Worm (Caenorhabditis elegans): ENCODE data around the gene meg-2.

Gene meg-2

DNA sequence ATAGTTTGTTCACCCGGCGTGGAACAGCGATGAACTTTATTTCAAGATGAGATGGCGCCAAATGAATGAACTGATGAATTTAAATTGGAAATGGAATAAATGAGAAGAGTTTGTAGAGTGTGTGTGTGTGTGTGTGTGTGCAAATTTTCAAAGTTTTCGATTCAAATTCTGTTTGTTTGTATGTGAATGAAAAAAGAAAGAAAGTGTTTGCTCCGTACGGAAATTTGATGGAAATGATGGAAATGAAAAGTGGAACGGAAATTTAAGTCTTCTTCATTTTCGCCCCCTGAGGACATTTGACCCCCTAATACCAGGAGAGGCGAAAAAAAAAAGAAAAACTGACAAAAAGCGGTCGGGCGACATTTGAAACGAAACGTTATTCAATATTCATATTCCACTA lies 47.8 kb downstream of the meg-2 start:
- TF ChIP-seq ceh-24 (tag; optimal IDR thresholded peaks at IDR 0.05) (no peak), unc-55 (GFP tag; optimal IDR thresholded peaks at IDR 0.05) (no peak), ceh-48 (tag; optimal IDR thresholded peaks at IDR 0.05) (no peak), pat-9 (tag; optimal IDR thresholded peaks at IDR 0.05) (no peak), nhr-11 (tag; optimal IDR thresholded peaks at IDR 0.05) (no peak), hlh-13 (GFP tag; optimal IDR thresholded peaks at IDR 0.05) (no peak), T23F11.4 (GFP tag; optimal IDR thresholded peaks at IDR 0.05) (no peak), lin-11 (tag; optimal IDR thresholded peaks at IDR 0.05) (no peak), zip-5 (tag; optimal IDR thresholded peaks at IDR 0.05) (no peak), dmd-4 (tag; optimal IDR thresholded peaks at IDR 0.05; ENCODE audit: borderline replicate concordance) (no peak), sdc-2 (tag; optimal IDR thresholded peaks at IDR 0.05) (no peak), unc-3 (GFP tag; conservative IDR thresholded peaks at IDR 0.05) (no peak), unc-3 (tag; optimal IDR thresholded peaks at IDR 0.05) (no peak), fkh-6 (tag; optimal IDR thresholded peaks at IDR 0.05) (no peak), pag-3 (tag; optimal IDR thresholded peaks at IDR 0.05; ENCODE audit: borderline replicate concordance) (no peak)

DNA sequence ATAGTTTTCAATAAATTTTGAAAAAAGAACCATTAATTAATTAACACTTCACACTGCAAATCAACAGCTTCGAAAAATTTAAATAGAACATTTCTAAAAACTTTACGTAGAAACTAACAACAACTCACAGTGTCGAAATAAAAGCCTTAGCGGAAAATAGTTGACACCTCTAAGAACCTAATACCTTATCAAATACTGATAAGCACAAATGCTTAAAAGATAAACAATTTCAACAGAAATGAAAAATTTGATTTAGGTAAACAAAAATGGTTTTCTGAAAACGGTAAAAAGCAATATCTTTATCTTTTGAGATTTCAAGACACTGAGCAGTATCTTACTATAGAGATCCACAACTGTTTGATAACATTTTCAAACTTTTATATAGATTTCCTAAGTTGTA lies 49.1 kb downstream of the meg-2 start:
- TF ChIP-seq madf-2 (tag; optimal IDR thresholded peaks at IDR 0.05) = no peak
- TF ChIP-seq odd-2 (tag; optimal IDR thresholded peaks at IDR 0.05) = no peak
- no peak for TF ChIP-seq pha-2 (tag; optimal IDR thresholded peaks at IDR 0.05)
- no peak for TF ChIP-seq dve-1 (tag; optimal IDR thresholded peaks at IDR 0.05)
- no peak for TF ChIP-seq hlh-13 (GFP tag; optimal IDR thresholded peaks at IDR 0.05)
- TF ChIP-seq pat-9 (tag; optimal IDR thresholded peaks at IDR 0.05) = no peak
- no peak for TF ChIP-seq ceh-48 (tag; optimal IDR thresholded peaks at IDR 0.05)
- no peak for TF ChIP-seq ceh-14 (tag; optimal IDR thresholded peaks at IDR 0.05)
- TF ChIP-seq hlh-15 (tag; optimal IDR thresholded peaks at IDR 0.05) = no peak
- no peak for TF ChIP-seq nhr-11 (tag; optimal IDR thresholded peaks at IDR 0.05)
- no peak for TF ChIP-seq hlh-30 (tag; optimal IDR thresholded peaks at IDR 0.05; ENCODE audit: insufficient read depth)
- no peak for TF ChIP-seq elt-2 (tag; optimal IDR thresholded peaks at IDR 0.05)
- TF ChIP-seq syd-9 (tag; optimal IDR thresholded peaks at IDR 0.05) = no peak
- no peak for TF ChIP-seq dmd-4 (tag; optimal IDR thresholded peaks at IDR 0.05; ENCODE audit: borderline replicate concordance)
- TF ChIP-seq che-1 (tag; optimal IDR thresholded peaks at IDR 0.05) = no peak

DNA sequence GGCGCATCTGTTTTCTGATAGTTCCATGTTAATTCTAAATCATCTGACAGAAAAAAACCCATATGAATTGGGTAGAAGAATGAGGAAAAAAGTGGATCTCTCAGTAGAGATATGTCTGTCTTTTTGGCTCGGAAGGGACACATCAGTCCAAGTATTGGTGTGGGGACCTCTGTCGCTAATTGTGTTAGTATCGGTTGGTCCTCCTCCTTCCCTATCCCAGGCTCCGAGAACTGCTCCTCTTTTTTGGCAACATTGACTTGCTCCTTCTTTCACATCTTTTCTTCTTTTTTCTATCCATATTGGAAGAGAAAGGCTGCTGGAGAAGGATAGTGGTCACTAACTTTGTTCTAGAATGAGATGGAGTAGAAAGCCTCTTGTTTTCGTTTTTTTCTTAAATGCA lies 50.0 kb downstream of the meg-2 start:
- TF ChIP-seq pha-2 (tag; optimal IDR thresholded peaks at IDR 0.05) = no peak
- TF ChIP-seq unc-42 (tag; optimal IDR thresholded peaks at IDR 0.05) = peak; percentile 92
- peak; percentile 5 for TF ChIP-seq ceh-31 (tag; optimal IDR thresholded peaks at IDR 0.05)
- no peak for TF ChIP-seq elt-4 (tag; optimal IDR thresholded peaks at IDR 0.05)

DNA sequence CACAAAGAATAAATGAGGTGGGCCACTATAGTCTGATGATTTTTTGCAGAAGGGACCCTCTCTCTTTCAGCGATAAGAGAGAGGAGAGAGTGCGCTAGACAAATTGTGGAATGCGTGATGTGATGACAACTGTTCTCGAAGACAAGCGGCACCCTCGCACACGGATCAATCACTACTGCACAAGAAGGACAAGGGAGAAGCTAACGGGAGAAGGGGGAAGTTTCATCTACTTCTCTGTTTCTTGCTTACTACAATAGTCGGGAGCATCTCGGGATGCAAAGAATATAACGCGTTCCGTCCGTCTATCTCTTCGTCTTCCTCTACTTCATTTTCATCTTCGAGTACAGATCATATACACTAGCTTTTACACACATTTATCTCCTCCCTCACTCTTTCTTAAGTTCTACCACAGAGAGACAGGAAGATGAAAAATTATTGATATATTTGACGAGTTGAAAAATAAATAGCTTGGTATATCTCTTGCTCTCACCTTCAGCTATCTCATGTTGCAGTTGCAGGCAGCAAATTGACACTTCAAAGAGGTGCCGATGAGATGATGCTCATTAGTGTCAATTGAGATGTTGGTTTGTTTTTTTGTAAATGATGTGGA lies 52.5 kb downstream of the meg-2 start:
- TF ChIP-seq madf-2 (tag; optimal IDR thresholded peaks at IDR 0.05) = no peak
- TF ChIP-seq C08G9.2 (tag; optimal IDR thresholded peaks at IDR 0.05) = no peak
- TF ChIP-seq ceh-48 (tag; optimal IDR thresholded peaks at IDR 0.05) = no peak
- peak; percentile 36 for TF ChIP-seq ceh-34 (tag; optimal IDR thresholded peaks at IDR 0.05)
- no peak for TF ChIP-seq ceh-22 (tag; optimal IDR thresholded peaks at IDR 0.05)
- TF ChIP-seq pag-3 (tag; optimal IDR thresholded peaks at IDR 0.05; ENCODE audit: borderline replicate concordance) = no peak
- TF ChIP-seq hlh-6 (tag; optimal IDR thresholded peaks at IDR 0.05) = no peak
- TF ChIP-seq unc-55 (GFP tag; optimal IDR thresholded peaks at IDR 0.05) = peak; percentile 83
- TF ChIP-seq C38D4.7 (GFP tag; optimal IDR thresholded peaks at IDR 0.05) = no peak
- no peak for TF ChIP-seq Y22D7AL.16 (tag; optimal IDR thresholded peaks at IDR 0.05)
- no peak for TF ChIP-seq unc-86 (tag; optimal IDR thresholded peaks at IDR 0.05)
- TF ChIP-seq npax-4 (tag; optimal IDR thresholded peaks at IDR 0.05) = no peak
- TF ChIP-seq mec-3 (tag; optimal IDR thresholded peaks at IDR 0.05; ENCODE audit: borderline replicate concordance) = no peak
- TF ChIP-seq ceh-18 (tag; optimal IDR thresholded peaks at IDR 0.05) = peak; percentile 66
- TF ChIP-seq rnt-1 (tag; optimal IDR thresholded peaks at IDR 0.05) = peak; percentile 43
- TF ChIP-seq eyg-1 (tag; optimal IDR thresholded peaks at IDR 0.05) = no peak

Measured in whole organism, late embryonic.